Worm (Caenorhabditis elegans) whole organism, L1 larva: ENCODE data around the gene F49C12.6.

Experiments used
- C34B4.2 ChIP-seq: sonication (generic microtip); optimal IDR thresholded peaks from 2 replicates; lab custom pipeline; 2017; ENCODE audit warnings: mild to moderate bottlenecking, missing genetic modification characterization, missing compliant biosample characterization
- F16B12.6 ChIP-seq: fragments of 150-350 bp; optimal IDR thresholded peaks from 2 replicates; lab custom pipeline; 2014; ENCODE audit warnings: missing biosample characterization, missing genetic modification characterization
- Y116A8C.19 ChIP-seq: sonication (generic microtip); optimal IDR thresholded peaks from 2 replicates; lab custom pipeline; 2016; ENCODE audit warnings: missing compliant biosample characterization, missing genetic modification characterization, borderline replicate concordance
- blmp-1 ChIP-seq: fragments of 150-350 bp; optimal IDR thresholded peaks from 2 replicates; lab custom pipeline; 2014; ENCODE audit warnings: missing biosample characterization, missing genetic modification characterization
- ceh-63 ChIP-seq: fragments of 200-800 bp; sonication (Bioruptor generic); optimal IDR thresholded peaks from 2 replicates; lab custom pipeline; 2018; ENCODE audit warnings: mild to moderate bottlenecking, missing genetic modification characterization, missing compliant biosample characterization
- ceh-88 ChIP-seq: fragments of 200-800 bp; sonication (Bioruptor generic); IDR thresholded peaks from 2 replicates; pipeline ENCODE4 v1.3.6; 2022; ENCODE audit warnings: missing genetic modification characterization, missing compliant biosample characterization
- ceh-90 ChIP-seq: sonication (generic microtip); optimal IDR thresholded peaks from 2 replicates; lab custom pipeline; 2016; ENCODE audit warnings: missing genetic modification characterization, missing compliant biosample characterization
- ces-1 ChIP-seq: fragments of 150-350 bp; optimal IDR thresholded peaks from 2 replicates; lab custom pipeline; 2014; ENCODE audit warnings: missing biosample characterization, missing genetic modification reagents, missing genetic modification characterization
- dsc-1 ChIP-seq: sonication (generic microtip); optimal IDR thresholded peaks from 2 replicates; lab custom pipeline; 2016; ENCODE audit warnings: mild to moderate bottlenecking, missing genetic modification characterization, missing compliant biosample characterization
- efl-1 ChIP-seq, 4 experiments: fragments of 150-350 bp; optimal IDR thresholded peaks in 3 of 4; peaks in 1 of 4; 1 replicate in 1 of 4; 2 replicates in 3 of 4; lab custom pipeline; 2014; ENCODE audit warnings: missing biosample characterization in 2 of 4, missing genetic modification characterization in 2 of 4, missing genetic modification reagents in 2 of 4
- efl-3 ChIP-seq: fragments of 200-800 bp; sonication (Bioruptor generic); optimal IDR thresholded peaks from 2 replicates; lab custom pipeline; 2018; ENCODE audit warnings: mild to moderate bottlenecking, missing genetic modification characterization, missing compliant biosample characterization
- egl-13 ChIP-seq: sonication (generic microtip); optimal IDR thresholded peaks from 2 replicates; lab custom pipeline; 2016; ENCODE audit warnings: missing genotype, missing genetic modification reagents, missing genetic modification characterization, missing compliant biosample characterization
- egl-27 ChIP-seq, 2 experiments: fragments of 150-350 bp in 1 of 2; sonication (generic microtip); optimal IDR thresholded peaks; 3 replicates each; lab custom pipeline; 2017 to 2018; ENCODE audit warnings: missing biosample characterization in 2 of 2, missing genetic modification characterization in 2 of 2, missing genetic modification reagents in 2 of 2
- elt-3 ChIP-seq, 6 experiments: fragments of 150-350 bp in 1 of 6; sonication (generic microtip); optimal IDR thresholded peaks; 2 replicates each; lab custom pipeline; 2017 to 2018; ENCODE audit warnings: missing biosample characterization in 6 of 6, missing genetic modification characterization in 6 of 6, inconsistent platforms in 1 of 6
- fkh-4 ChIP-seq: sonication (generic microtip); optimal IDR thresholded peaks from 2 replicates; lab custom pipeline; 2016; ENCODE audit warnings: missing compliant biosample characterization, missing genetic modification characterization, borderline replicate concordance
- fkh-8 ChIP-seq: sonication (generic microtip); optimal IDR thresholded peaks from 2 replicates; lab custom pipeline; 2016; ENCODE audit warnings: mild to moderate bottlenecking, missing genetic modification characterization, missing compliant biosample characterization
- fos-1 ChIP-seq: fragments of 150-350 bp; optimal IDR thresholded peaks from 2 replicates; lab custom pipeline; 2014; ENCODE audit warnings: missing biosample characterization, missing genetic modification characterization
- hlh-17 ChIP-seq: fragments of 200-800 bp; sonication (Bioruptor generic); optimal IDR thresholded peaks from 2 replicates; lab custom pipeline; 2018; ENCODE audit warnings: missing genetic modification characterization, mild to moderate bottlenecking, missing compliant biosample characterization, moderate library complexity, borderline replicate concordance
- irx-1 ChIP-seq: sonication (generic microtip); optimal IDR thresholded peaks from 2 replicates; lab custom pipeline; 2016; ENCODE audit warnings: missing genetic modification characterization, missing compliant biosample characterization
- isw-1 ChIP-seq: fragments of 200-800 bp; sonication (Bioruptor generic); IDR thresholded peaks from 2 replicates; pipeline ENCODE4 v1.3.6; 2022; ENCODE audit warnings: missing genetic modification characterization, missing compliant biosample characterization
- lin-35 ChIP-seq, 2 experiments: fragments of 150-350 bp; optimal IDR thresholded peaks; 2 replicates each; lab custom pipeline; 2014; ENCODE audit warnings: missing biosample characterization in 2 of 2, missing genetic modification characterization in 2 of 2, missing genetic modification reagents in 2 of 2
- lin-39 ChIP-seq: fragments of 150-350 bp; optimal IDR thresholded peaks from 2 replicates; lab custom pipeline; 2014; ENCODE audit warnings: missing biosample characterization, missing genetic modification reagents, missing genetic modification characterization
- mab-9 ChIP-seq: fragments of 200-800 bp; sonication (Bioruptor generic); IDR thresholded peaks from 2 replicates; pipeline ENCODE4 v1.3.6; 2022; ENCODE audit warnings: missing genetic modification reagents, missing genetic modification characterization, missing compliant biosample characterization
- mdl-1 ChIP-seq, 2 experiments: fragments of 150-350 bp; optimal IDR thresholded peaks; 2 replicates each; lab custom pipeline; 2014 to 2017; ENCODE audit warnings: missing biosample characterization in 2 of 2, missing genetic modification characterization in 2 of 2, inconsistent platforms in 1 of 2
- mef-2 ChIP-seq: fragments of 150-350 bp; optimal IDR thresholded peaks from 2 replicates; lab custom pipeline; 2014; ENCODE audit warnings: missing biosample characterization, missing genetic modification characterization
- mep-1 ChIP-seq: fragments of 150-350 bp; optimal IDR thresholded peaks from 2 replicates; lab custom pipeline; 2014; ENCODE audit warnings: missing biosample characterization, missing genetic modification characterization
- nhr-12 ChIP-seq: sonication (generic microtip); optimal IDR thresholded peaks from 2 replicates; lab custom pipeline; 2017; ENCODE audit warnings: missing biosample characterization, missing genetic modification characterization
- nhr-19 ChIP-seq: fragments of 200-800 bp; sonication (Bioruptor generic); conservative IDR thresholded peaks from 2 replicates; pipeline ENCODE4 v1.3.6; 2022; ENCODE audit warnings: missing genetic modification characterization, missing compliant biosample characterization
- nhr-28 ChIP-seq: fragments of 150-350 bp; optimal IDR thresholded peaks from 2 replicates; lab custom pipeline; 2014; ENCODE audit warnings: missing biosample characterization, missing genetic modification characterization
- nhr-47 ChIP-seq: sonication (generic microtip); optimal IDR thresholded peaks from 2 replicates; lab custom pipeline; 2016; ENCODE audit warnings: mild to moderate bottlenecking, missing genetic modification characterization, moderate library complexity, missing compliant biosample characterization
- nhr-71 ChIP-seq: sonication (generic microtip); optimal IDR thresholded peaks from 2 replicates; lab custom pipeline; 2016; ENCODE audit warnings: mild to moderate bottlenecking, missing genetic modification characterization, moderate library complexity, missing compliant biosample characterization
- nhr-76 ChIP-seq: sonication (generic microtip); optimal IDR thresholded peaks from 2 replicates; lab custom pipeline; 2017; ENCODE audit warnings: missing biosample characterization, missing genetic modification characterization
- nhr-77 ChIP-seq: fragments of 150-350 bp; optimal IDR thresholded peaks from 2 replicates; lab custom pipeline; 2014; ENCODE audit warnings: missing biosample characterization, missing genetic modification characterization
- pag-3 ChIP-seq: sonication (generic microtip); optimal IDR thresholded peaks from 2 replicates; lab custom pipeline; 2017; ENCODE audit warnings: missing genetic modification characterization, mild to moderate bottlenecking, missing compliant biosample characterization, antibody characterized with exemption, borderline replicate concordance; ENCODE audit not compliant: insufficient read depth
- pax-3 ChIP-seq: fragments of 200-800 bp; sonication (Bioruptor generic); optimal IDR thresholded peaks from 2 replicates; lab custom pipeline; 2018; ENCODE audit warnings: mild to moderate bottlenecking, missing genetic modification characterization, moderate library complexity, missing compliant biosample characterization
- pqm-1 ChIP-seq: sonication (generic microtip); optimal IDR thresholded peaks from 3 replicates; lab custom pipeline; 2017; ENCODE audit warnings: missing biosample characterization, missing genetic modification characterization
- snu-23 ChIP-seq: sonication (generic microtip); optimal IDR thresholded peaks from 2 replicates; lab custom pipeline; 2016; ENCODE audit warnings: missing genetic modification characterization, missing compliant biosample characterization
- sox-4 ChIP-seq: sonication (generic microtip); optimal IDR thresholded peaks from 2 replicates; lab custom pipeline; 2016; ENCODE audit warnings: missing genetic modification characterization, missing compliant biosample characterization
- sptf-1 ChIP-seq: fragments of 150-350 bp; optimal IDR thresholded peaks from 2 replicates; lab custom pipeline; 2014; ENCODE audit warnings: missing biosample characterization, missing genetic modification characterization
- tbx-2 ChIP-seq: sonication (generic microtip); optimal IDR thresholded peaks from 2 replicates; lab custom pipeline; 2016; ENCODE audit warnings: missing genetic modification characterization, missing compliant biosample characterization
- tlp-1 ChIP-seq: fragments of 150-350 bp; optimal IDR thresholded peaks from 2 replicates; lab custom pipeline; 2014; ENCODE audit warnings: missing biosample characterization, missing genetic modification characterization
- xbp-1 ChIP-seq: sonication (generic microtip); optimal IDR thresholded peaks from 2 replicates; lab custom pipeline; 2016; ENCODE audit warnings: missing genetic modification characterization, missing compliant biosample characterization
- zag-1 ChIP-seq: fragments of 150-350 bp; optimal IDR thresholded peaks from 2 replicates; lab custom pipeline; 2014; ENCODE audit warnings: missing biosample characterization, missing genetic modification characterization
- zip-4 ChIP-seq: fragments of 200-800 bp; sonication (Bioruptor generic); optimal IDR thresholded peaks from 2 replicates; lab custom pipeline; 2018; ENCODE audit warnings: mild to moderate bottlenecking, missing genetic modification characterization, moderate library complexity, missing compliant biosample characterization
- ztf-11 ChIP-seq, 2 experiments: sonication (generic microtip); optimal IDR thresholded peaks; 2 replicates each; lab custom pipeline; 2016 to 2017; ENCODE audit warnings: missing genetic modification characterization in 2 of 2, missing biosample characterization in 1 of 2, missing compliant biosample characterization in 1 of 2

Gene F49C12.6

ce11 chrIV:9308975-9309374, at the start of gene F49C12.6:
TSS of gene F49C12.6 (minus strand) at chrIV:9309075.
- TF ChIP-seq ces-1 (GFP tag; lab: Kevin White, UChicago) (no peak), sptf-1 (no peak), egl-13 (tag; lab: Kevin White, UChicago) (no peak)

DNA sequence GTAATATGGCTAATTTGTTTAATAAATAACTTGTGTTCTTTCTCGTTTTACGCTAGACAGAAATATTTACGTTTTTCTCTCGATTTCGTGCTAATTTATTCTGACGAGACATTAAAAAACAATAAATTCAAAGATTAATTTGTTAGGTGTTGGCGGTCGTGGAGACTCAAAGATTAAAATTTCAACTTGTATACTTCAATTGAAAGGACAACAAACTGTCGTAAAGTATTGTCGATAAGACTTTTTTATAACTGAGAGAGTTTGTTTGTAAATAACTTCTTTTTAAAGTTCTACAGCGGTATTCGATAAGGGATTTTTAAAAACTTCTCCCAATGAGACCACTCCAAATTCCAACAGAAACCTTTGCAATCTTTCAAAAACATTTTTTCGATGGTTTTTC, 44.9 kb upstream of the F49C12.6 start:
- TF ChIP-seq fos-1 (tag; lab: Kevin White, UChicago), result no peak
- TF ChIP-seq lin-35 (GFP tag; optimal IDR thresholded peaks at IDR 0.05; lab: Kevin White, UChicago), result no peak
- TF ChIP-seq nhr-19 (GFP tag; lab: Robert Waterston, UW), result no peak
- no peak for TF ChIP-seq nhr-76
- TF ChIP-seq, all 84 proteins: peak for 0

ce11 chrIV:9343102-9343599, 34.3 kb upstream of the F49C12.6 start, which contains the start of gene pigc-1:
TSS of gene pigc-1 (minus strand) at chrIV:9343152.
- TF ChIP-seq tbx-2 (tag; lab: Kevin White, UChicago), result no peak
- TF ChIP-seq efl-1 (optimal IDR thresholded peaks at IDR 0.05; lab: Kevin White, UChicago), result no peak
- peak in 1 of 2 experiments; percentile 16 for TF ChIP-seq efl-1 (GFP tag; optimal IDR thresholded peaks at IDR 0.05 in 1 of 2; lab: Kevin White, UChicago)

- TF ChIP-seq snu-23 (GFP tag; lab: Kevin White, UChicago) (peak; percentile 33), nhr-12 (tag; lab: Kevin White, UChicago) (no peak), efl-1 (optimal IDR thresholded peaks at IDR 0.05; lab: Kevin White, UChicago) (peak; percentile 35 to 43), efl-1 (GFP tag; optimal IDR thresholded peaks at IDR 0.05 in 1 of 2; lab: Kevin White, UChicago) (peak in 1 of 2 experiments; percentile 38), nhr-19 (GFP tag; lab: Robert Waterston, UW) (no peak), ceh-63 (GFP tag; lab: Kevin White, UChicago) (no peak), pax-3 (tag; lab: Kevin White, UChicago) (no peak), elt-3 (tag; optimal IDR thresholded peaks at IDR 0.05; lab: Kevin White, UChicago) (no peak), zip-4 (GFP tag; lab: Kevin White, UChicago) (no peak), xbp-1 (peak; percentile 22), lin-35 (GFP tag; optimal IDR thresholded peaks at IDR 0.05; lab: Kevin White, UChicago) (peak; percentile 20 to 39), isw-1 (no peak), egl-27 (tag; optimal IDR thresholded peaks at IDR 0.05; lab: Kevin White, UChicago) (no peak), C34B4.2 (tag; lab: Kevin White, UChicago) (no peak), ceh-88 (GFP tag; lab: Robert Waterston, UW) (no peak), lin-39 (tag; lab: Kevin White, UChicago) (no peak), nhr-47 (tag; lab: Kevin White, UChicago) (peak; percentile 2), nhr-28 (tag; lab: Kevin White, UChicago) (no peak), mab-9 (GFP tag; lab: Robert Waterston, UW) (no peak), sox-4 (no peak), tlp-1 (no peak), efl-3 (no peak), ceh-90 (no peak), fos-1 (tag; lab: Kevin White, UChicago) (no peak), blmp-1 (tag; lab: Kevin White, UChicago) (peak; percentile 9), mef-2 (tag; lab: Kevin White, UChicago) (no peak), dsc-1 (tag; lab: Kevin White, UChicago) (no peak), F16B12.6 (tag; lab: Kevin White, UChicago) (peak; percentile 3), Y116A8C.19 (no peak), fkh-8 (tag; lab: Kevin White, UChicago) (no peak), nhr-71 (tag; lab: Kevin White, UChicago) (peak; percentile 37), hlh-17 (GFP tag; lab: Kevin White, UChicago) (no peak), pqm-1 (tag; lab: Kevin White, UChicago) (no peak), fkh-4 (tag; lab: Kevin White, UChicago) (no peak), mdl-1 (tag; optimal IDR thresholded peaks at IDR 0.05; lab: Kevin White, UChicago) (peak in 1 of 2 experiments; percentile 7), nhr-76 (no peak), zag-1 (tag; lab: Kevin White, UChicago) (no peak), nhr-77 (tag; lab: Kevin White, UChicago) (no peak), irx-1 (peak; percentile 13), pag-3 (no peak), ztf-11 (tag; optimal IDR thresholded peaks at IDR 0.05; lab: Kevin White, UChicago) (no peak), mep-1 (tag; lab: Kevin White, UChicago) (peak; percentile 37)
Observed at ce11 chrIV:9341591-9341990, 32.7 kb upstream of the F49C12.6 start, which contains the start of gene vps-26. TSS of gene vps-26 (minus strand) at chrIV:9341790.
